Worm (Caenorhabditis elegans): Measurements from ENCODE around the gene C50H2.7.

DNA sequence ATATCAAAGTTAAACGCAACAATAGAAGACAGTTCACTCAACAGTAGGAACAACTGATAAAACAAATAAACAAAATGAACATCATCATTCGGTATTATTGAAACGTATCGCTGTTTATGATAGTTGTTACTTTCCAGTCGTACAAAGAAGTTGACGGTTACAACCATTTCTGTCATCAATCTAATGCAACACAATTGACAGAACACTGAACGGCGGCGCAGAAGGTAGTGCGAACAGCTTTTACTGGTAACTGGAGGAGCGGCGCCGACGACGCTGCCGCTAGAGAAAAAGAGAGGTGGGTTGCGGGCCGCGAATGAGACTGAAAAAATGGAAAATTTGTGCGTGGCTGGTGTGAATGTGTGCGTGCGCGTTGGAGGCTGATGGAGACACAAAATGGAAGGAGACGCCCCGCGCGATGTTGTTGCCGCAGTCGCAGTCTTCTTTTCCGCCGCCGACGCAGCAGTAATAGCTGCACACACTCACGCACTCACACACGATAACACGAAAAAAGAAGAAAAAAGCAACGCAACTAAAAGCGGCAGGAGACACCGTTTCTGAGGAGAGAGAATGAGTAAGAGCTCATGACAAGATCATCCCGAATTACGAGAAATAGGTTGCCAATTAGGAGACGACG lies 41.7 kb downstream of the C50H2.7 start:
- TF ChIP-seq nhr-77 (tag; optimal IDR thresholded peaks at IDR 0.05) = no peak
- TF ChIP-seq lin-39 (tag; optimal IDR thresholded peaks at IDR 0.05) = no peak
- no peak for TF ChIP-seq ceh-82 (tag; optimal IDR thresholded peaks at IDR 0.05)
- TF ChIP-seq nhr-76 (tag; optimal IDR thresholded peaks at IDR 0.05) = no peak

Measured in whole organism, L1 larva.